Fruit fly (Drosophila melanogaster): Measurements from ENCODE around the gene CG2233.

Gene CG2233

DNA sequence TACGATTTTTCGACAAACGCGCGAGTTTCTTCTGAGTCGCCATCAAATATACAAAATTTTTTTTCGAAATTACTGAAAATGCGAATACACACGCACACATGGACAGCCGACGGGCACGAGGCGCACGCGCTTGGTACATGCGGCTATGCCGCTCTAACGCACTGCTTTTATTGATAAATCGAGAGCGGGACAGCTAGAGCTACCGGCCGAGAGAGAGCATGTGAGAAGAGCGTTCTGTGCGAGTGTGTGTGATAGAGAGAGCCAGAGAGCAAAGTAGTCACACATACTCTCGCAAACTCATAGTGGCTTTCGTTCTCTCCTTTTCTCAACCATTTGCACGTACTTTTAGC, 23.6 kb upstream of the CG2233 start (continued):
- no peak for TF ChIP-seq CG16779 (GFP tag; IDR thresholded peaks at IDR 0.05)
- TF ChIP-seq wdn (GFP tag; IDR thresholded peaks at IDR 0.05), result no peak
- no peak for TF ChIP-seq amos (GFP tag; IDR thresholded peaks at IDR 0.05; ENCODE audit: partially characterized antibody)
- TF ChIP-seq mirr (GFP tag; optimal IDR thresholded peaks at IDR 0.05), result peak; percentile 55
- no peak for TF ChIP-seq ERR (GFP tag; optimal IDR thresholded peaks at IDR 0.05)
- TF ChIP-seq otp (GFP tag; IDR thresholded peaks at IDR 0.05), result no peak
- no peak for TF ChIP-seq nmo (GFP tag; optimal IDR thresholded peaks at IDR 0.05)
- peak; percentile 88 for TF ChIP-seq CG32772 (GFP tag; IDR thresholded peaks at IDR 0.05)
- no peak for TF ChIP-seq lab (GFP tag; optimal IDR thresholded peaks at IDR 0.05)
- no peak for TF ChIP-seq dati (GFP tag; IDR thresholded peaks at IDR 0.05)
- TF ChIP-seq Mad (GFP tag; optimal IDR thresholded peaks at IDR 0.05), result no peak
- no peak for TF ChIP-seq jumu (GFP tag; optimal IDR thresholded peaks at IDR 0.05)
- TF ChIP-seq toy (GFP tag; IDR thresholded peaks at IDR 0.05), result no peak
- TF ChIP-seq Gug (GFP tag; IDR thresholded peaks at IDR 0.05), result no peak
- peak; percentile 50; the same call in 1 of the 4 replicates for TF ChIP-seq chinmo (GFP tag; IDR thresholded peaks at IDR 0.05; ENCODE audit: partially characterized antibody)
- TF ChIP-seq tna (GFP tag; IDR thresholded peaks at IDR 0.05; ENCODE audit: partially characterized antibody), result no peak
- no peak for TF ChIP-seq CG6654 (GFP tag; optimal IDR thresholded peaks at IDR 0.05)
- no peak for TF ChIP-seq Usf (GFP tag; optimal IDR thresholded peaks at IDR 0.05)
- TF ChIP-seq HmgZ (tag; optimal IDR thresholded peaks at IDR 0.05), result peak; percentile 1
- no peak for TF ChIP-seq CG2202 (tag; optimal IDR thresholded peaks at IDR 0.05)
- no peak for TF ChIP-seq Antp (GFP tag; optimal IDR thresholded peaks at IDR 0.05)
- TF ChIP-seq repo (GFP tag; optimal IDR thresholded peaks at IDR 0.05), result no peak
- peak; percentile 30 for TF ChIP-seq fd102C (GFP tag; optimal IDR thresholded peaks at IDR 0.05)
- TF ChIP-seq org-1 (GFP tag; optimal IDR thresholded peaks at IDR 0.05), result no peak
- TF ChIP-seq HLHmδ (GFP tag; optimal IDR thresholded peaks at IDR 0.05), result peak; percentile 27
- peak; percentile 3 for TF ChIP-seq CG7745 (tag; optimal IDR thresholded peaks at IDR 0.05)
- TF ChIP-seq dimm (GFP tag; IDR thresholded peaks at IDR 0.05), result no peak
- no peak for TF ChIP-seq CrebB (tag; optimal IDR thresholded peaks at IDR 0.05)
- TF ChIP-seq btn (GFP tag; optimal IDR thresholded peaks at IDR 0.05), result no peak
- TF ChIP-seq D19A (tag; optimal IDR thresholded peaks at IDR 0.05), result peak; percentile 28
- TF ChIP-seq CG1602 (GFP tag; optimal IDR thresholded peaks at IDR 0.05), result no peak
- TF ChIP-seq HHEX (GFP tag; optimal IDR thresholded peaks at IDR 0.05), result no peak
- peak; percentile 59 for TF ChIP-seq sd (tag; optimal IDR thresholded peaks at IDR 0.05)
- TF ChIP-seq Max (GFP tag; optimal IDR thresholded peaks at IDR 0.05), result peak; percentile 35
- TF ChIP-seq Dfd (GFP tag; optimal IDR thresholded peaks at IDR 0.05), result peak in 1 of 2 experiments; percentile 52
- TF ChIP-seq CG4707 (GFP tag; optimal IDR thresholded peaks at IDR 0.05), result peak; percentile 2
- TF ChIP-seq yki (optimal IDR thresholded peaks at IDR 0.05), result peak; percentile 96
- TF ChIP-seq CG2199 (GFP tag; IDR thresholded peaks at IDR 0.05), result peak; percentile 52; the same call in 2 of the 3 replicates
- no peak for TF ChIP-seq Poxn (GFP tag; IDR thresholded peaks at IDR 0.05)
- no peak for TF ChIP-seq CG10209 (GFP tag; optimal IDR thresholded peaks at IDR 0.05)
- TF ChIP-seq chm (GFP tag; IDR thresholded peaks at IDR 0.05), result 0 out of 2 replicates have a peak, but pooled peaks have one; percentile 22
- TF ChIP-seq CG10431 (GFP tag; optimal IDR thresholded peaks at IDR 0.05), result no peak
- no peak for TF ChIP-seq Abd-B (GFP tag; optimal IDR thresholded peaks at IDR 0.05)
- no peak for TF ChIP-seq Neu2 (GFP tag; optimal IDR thresholded peaks at IDR 0.05; ENCODE audit: borderline replicate concordance)
- TF ChIP-seq al (GFP tag; IDR thresholded peaks at IDR 0.05), result no peak
- no peak for TF ChIP-seq disco-r (GFP tag; optimal IDR thresholded peaks at IDR 0.05)
- TF ChIP-seq CG1529 (GFP tag; optimal IDR thresholded peaks at IDR 0.05), result no peak
- TF ChIP-seq CG11504 (tag; optimal IDR thresholded peaks at IDR 0.05), result no peak
- TF ChIP-seq CG8281 (tag; optimal IDR thresholded peaks at IDR 0.05), result no peak
- no peak for TF ChIP-seq grn (GFP tag; optimal IDR thresholded peaks at IDR 0.05)
- no peak for TF ChIP-seq fd3F (GFP tag; optimal IDR thresholded peaks at IDR 0.05)
- peak; percentile 22; the same call in 1 of the 3 replicates for TF ChIP-seq CG34422 (GFP tag; IDR thresholded peaks at IDR 0.05)

Measured in whole organism, embryonic.